Fruit fly (Drosophila melanogaster) whole organism, embryonic: Measurements from ENCODE around the gene CG7685.

ENCODE experiments used
- Atf6 ChIP-seq: fragments of 200-800 bp; sonication (Bioruptor generic); IDR thresholded peaks from 2 replicates; pipeline ENCODE4 v1.3.6; 2022; ENCODE audit warnings: missing biosample characterization, missing genetic modification characterization
- Bteb2 ChIP-seq: fragments of 200-800 bp; sonication (Bioruptor generic); optimal IDR thresholded peaks from 2 replicates; lab custom pipeline; 2016; ENCODE audit warnings: missing biosample characterization, missing genetic modification characterization
- C15 ChIP-seq: fragments of 200-800 bp; sonication (Bioruptor generic); IDR thresholded peaks from 3 replicates; pipeline ENCODE4 v1.3.6; 2022; ENCODE audit warnings: missing biosample characterization, missing genetic modification characterization
- CG10209 ChIP-seq: fragments of 200-800 bp; sonication (Bioruptor generic); optimal IDR thresholded peaks from 3 replicates; lab custom pipeline; 2017; ENCODE audit warnings: missing biosample characterization, mild to moderate bottlenecking, missing genetic modification characterization, missing genetic modification reagents
- CG10366 ChIP-seq: fragments of 200-800 bp; sonication (Bioruptor generic); IDR thresholded peaks from 2 replicates; pipeline ENCODE4 v1.3.6; 2022; ENCODE audit warnings: missing biosample characterization, missing genetic modification characterization
- CG10979 ChIP-seq: fragments of 200-800 bp; sonication (Bioruptor generic); optimal IDR thresholded peaks from 2 replicates; lab custom pipeline; 2018; ENCODE audit warnings: missing biosample characterization, mild to moderate bottlenecking, missing genetic modification characterization, moderate library complexity
- CG12299 ChIP-seq: fragments of 200-800 bp; sonication (Bioruptor generic); optimal IDR thresholded peaks from 2 replicates; lab custom pipeline; 2018; ENCODE audit warnings: missing biosample characterization, mild to moderate bottlenecking, missing genetic modification characterization
- CG12391 ChIP-seq: fragments of 200-800 bp; sonication (Bioruptor generic); optimal IDR thresholded peaks from 3 replicates; lab custom pipeline; 2018; ENCODE audit warnings: missing biosample characterization, mild to moderate bottlenecking, missing genetic modification characterization, moderate library complexity
- CG13287 ChIP-seq: fragments of 200-800 bp; sonication (Bioruptor generic); IDR thresholded peaks from 2 replicates; pipeline ENCODE4 v1.3.6; 2022; ENCODE audit warnings: missing biosample characterization, missing genetic modification characterization; ENCODE audit not compliant: partially characterized antibody
- CG17328 ChIP-seq: fragments of 200-800 bp; sonication (Bioruptor generic); IDR thresholded peaks from 2 replicates; pipeline ENCODE4 v1.3.6; 2022; ENCODE audit warnings: missing biosample characterization, missing genetic modification characterization
- CG30020 ChIP-seq: fragments of 200-800 bp; optimal IDR thresholded peaks from 2 replicates; lab custom pipeline; 2019; ENCODE audit warnings: missing biosample characterization, mild to moderate bottlenecking, missing genetic modification characterization, moderate library complexity
- CG4328 ChIP-seq: fragments of 200-800 bp; sonication (Bioruptor generic); optimal IDR thresholded peaks from 3 replicates; lab custom pipeline; 2017; ENCODE audit warnings: missing biosample characterization, missing genetic modification reagents, missing genetic modification characterization
- CG4617 ChIP-seq: fragments of 200-800 bp; sonication (Bioruptor generic); optimal IDR thresholded peaks from 3 replicates; lab custom pipeline; 2016; ENCODE audit warnings: missing biosample characterization, missing genetic modification characterization, borderline replicate concordance
- CG4730 ChIP-seq: fragments of 200-800 bp; sonication (Bioruptor generic); IDR thresholded peaks from 2 replicates; pipeline ENCODE4 v1.3.6; 2022; ENCODE audit warnings: missing biosample characterization, missing genetic modification characterization
- CG5953 ChIP-seq: fragments of 200-800 bp; sonication (Bioruptor generic); IDR thresholded peaks from 2 replicates; pipeline ENCODE4 v1.3.6; 2022; ENCODE audit warnings: missing biosample characterization, missing genetic modification characterization
- CG6272 ChIP-seq: fragments of 200-800 bp; sonication (Bioruptor generic); IDR thresholded peaks from 2 replicates; pipeline ENCODE4 v1.3.6; 2022; ENCODE audit warnings: missing biosample characterization, missing genetic modification characterization
- CG6654 ChIP-seq: fragments of 200-800 bp; sonication (Bioruptor generic); optimal IDR thresholded peaks from 2 replicates; lab custom pipeline; 2017; ENCODE audit warnings: missing biosample characterization, mild to moderate bottlenecking, missing genetic modification characterization
- Gug ChIP-seq: fragments of 200-800 bp; sonication (Bioruptor generic); IDR thresholded peaks from 4 replicates; pipeline ENCODE4 v1.3.6; 2022; ENCODE audit warnings: missing biosample characterization, missing genetic modification characterization
- H15 ChIP-seq: fragments of 200-800 bp; sonication (Bioruptor generic); IDR thresholded peaks from 3 replicates; pipeline ENCODE4 v1.3.6; 2022; ENCODE audit warnings: missing biosample characterization, missing genetic modification characterization
- Hr39 ChIP-seq: fragments of >200 bp; optimal IDR thresholded peaks from 2 replicates; lab custom pipeline; 2017
- Hr78 ChIP-seq, 2 experiments: fragments of 200-800 bp in 1 of 2; fragments of >200 bp in 1 of 2; sonication (Bioruptor generic) in 1 of 2; optimal IDR thresholded peaks; 2 replicates each; lab custom pipeline; 2017 to 2019; ENCODE audit warnings: missing biosample characterization in 2 of 2, missing genetic modification characterization in 2 of 2, mild to moderate bottlenecking in 1 of 2, moderate library complexity in 1 of 2
- Lpt ChIP-seq: fragments of >200 bp; optimal IDR thresholded peaks from 2 replicates; lab custom pipeline; 2018; ENCODE audit warnings: missing biosample characterization, missing genetic modification characterization
- Mad ChIP-seq: fragments of 200-800 bp; sonication (Bioruptor generic); optimal IDR thresholded peaks from 2 replicates; lab custom pipeline; 2016; ENCODE audit warnings: missing biosample characterization, missing genetic modification characterization
- Max ChIP-seq: fragments of 200-800 bp; sonication (Bioruptor generic); optimal IDR thresholded peaks from 2 replicates; lab custom pipeline; 2016; ENCODE audit warnings: missing biosample characterization, mild to moderate bottlenecking, missing genetic modification characterization
- Meics ChIP-seq: fragments of 200-800 bp; sonication (Bioruptor generic); optimal IDR thresholded peaks from 2 replicates; lab custom pipeline; 2017; ENCODE audit warnings: missing biosample characterization, mild to moderate bottlenecking, missing genetic modification characterization
- Oli ChIP-seq: fragments of 200-800 bp; sonication (Bioruptor generic); optimal IDR thresholded peaks from 2 replicates; lab custom pipeline; 2018; ENCODE audit warnings: missing biosample characterization, mild to moderate bottlenecking, missing genetic modification characterization, moderate library complexity
- Ptx1 ChIP-seq: fragments of 200-800 bp; sonication (Bioruptor generic); IDR thresholded peaks from 2 replicates; pipeline ENCODE4 v1.3.6; 2022; ENCODE audit warnings: missing biosample characterization, missing genetic modification characterization
- Rx ChIP-seq: fragments of 200-800 bp; sonication (Bioruptor generic); IDR thresholded peaks from 2 replicates; pipeline ENCODE4 v1.3.6; 2022; ENCODE audit warnings: missing biosample characterization, missing genetic modification characterization
- Taf1 ChIP-seq: fragments of 200-800 bp; sonication (Bioruptor generic); IDR thresholded peaks from 2 replicates; pipeline ENCODE4 v1.3.6; 2022; ENCODE audit warnings: missing biosample characterization, missing genetic modification characterization
- Tbp ChIP-seq: fragments of >200 bp; optimal IDR thresholded peaks from 2 replicates; lab custom pipeline; 2018; ENCODE audit warnings: missing biosample characterization, missing genetic modification characterization
- az2 ChIP-seq: fragments of 200-800 bp; sonication (Bioruptor generic); optimal IDR thresholded peaks from 3 replicates; lab custom pipeline; 2016; ENCODE audit warnings: missing biosample characterization, missing genetic modification characterization
- cato ChIP-seq: fragments of 200-800 bp; sonication (Bioruptor generic); optimal IDR thresholded peaks from 2 replicates; lab custom pipeline; 2016; ENCODE audit warnings: missing biosample characterization, missing genetic modification characterization, borderline replicate concordance
- caup ChIP-seq: fragments of 200-800 bp; sonication (Bioruptor generic); optimal IDR thresholded peaks from 3 replicates; lab custom pipeline; 2017; ENCODE audit warnings: missing biosample characterization, mild to moderate bottlenecking, missing genetic modification characterization, moderate library complexity; ENCODE audit not compliant: severe bottlenecking
- ci ChIP-seq: fragments of 200-800 bp; sonication (Bioruptor generic); IDR thresholded peaks from 3 replicates; pipeline ENCODE4 v1.3.6; 2022; ENCODE audit warnings: missing biosample characterization, missing genetic modification characterization
- dati ChIP-seq: fragments of 200-800 bp; sonication (Bioruptor generic); IDR thresholded peaks from 2 replicates; pipeline ENCODE4 v1.3.6; 2022; ENCODE audit warnings: missing biosample characterization, missing genetic modification characterization
- disco-r ChIP-seq: fragments of 200-800 bp; sonication (Bioruptor generic); optimal IDR thresholded peaks from 2 replicates; lab custom pipeline; 2016; ENCODE audit warnings: missing biosample characterization, missing genetic modification characterization
- dmrt11E ChIP-seq: fragments of 200-800 bp; sonication (Bioruptor generic); optimal IDR thresholded peaks from 3 replicates; lab custom pipeline; 2018; ENCODE audit warnings: missing biosample characterization, mild to moderate bottlenecking, missing genetic modification characterization, moderate library complexity
- hkb ChIP-seq, 2 experiments: fragments of 200-800 bp in 1 of 2; fragments of >200 bp in 1 of 2; sonication (Bioruptor generic) in 1 of 2; IDR thresholded peaks in 1 of 2; optimal IDR thresholded peaks in 1 of 2; 2 replicates each; pipeline versions ENCODE4 v1.3.6 to Lab custom; 2017 to 2022; ENCODE audit warnings: missing biosample characterization in 1 of 2, missing genetic modification characterization in 1 of 2
- lbe ChIP-seq: fragments of 200-800 bp; sonication (Bioruptor generic); optimal IDR thresholded peaks from 2 replicates; lab custom pipeline; 2016; ENCODE audit warnings: missing biosample characterization, mild to moderate bottlenecking, missing genetic modification characterization
- lola ChIP-seq, 3 experiments: fragments of >200 bp in 2 of 3; fragments of 200-800 bp in 1 of 3; sonication (Bioruptor generic) in 1 of 3; optimal IDR thresholded peaks; 2 replicates each; lab custom pipeline; 2017 to 2019; ENCODE audit warnings: missing biosample characterization in 3 of 3, missing genetic modification characterization in 3 of 3, mild to moderate bottlenecking in 1 of 3, moderate library complexity in 1 of 3
- mam ChIP-seq: fragments of 200-800 bp; sonication (Bioruptor generic); optimal IDR thresholded peaks from 3 replicates; lab custom pipeline; 2016; ENCODE audit warnings: missing biosample characterization, missing genetic modification characterization
- oc ChIP-seq: fragments of 200-800 bp; sonication (Bioruptor generic); optimal IDR thresholded peaks from 2 replicates; lab custom pipeline; 2018; ENCODE audit warnings: missing biosample characterization, mild to moderate bottlenecking, missing genetic modification characterization, moderate library complexity
- peb ChIP-seq: fragments of 200-800 bp; sonication (Bioruptor generic); IDR thresholded peaks from 2 replicates; pipeline ENCODE4 v1.3.6; 2022; ENCODE audit warnings: missing biosample characterization, missing genetic modification characterization
- ro ChIP-seq: fragments of 200-800 bp; sonication (Bioruptor generic); IDR thresholded peaks from 2 replicates; pipeline ENCODE4 v1.3.6; 2022; ENCODE audit warnings: missing biosample characterization, missing genetic modification characterization
- shn ChIP-seq: fragments of 200-800 bp; sonication (Bioruptor generic); optimal IDR thresholded peaks from 3 replicates; lab custom pipeline; 2016; ENCODE audit warnings: missing biosample characterization, missing genetic modification characterization
- sisA ChIP-seq: fragments of 200-800 bp; sonication (Bioruptor generic); IDR thresholded peaks from 2 replicates; pipeline ENCODE4 v1.3.6; 2022; ENCODE audit warnings: missing biosample characterization, missing genetic modification characterization
- sug ChIP-seq: fragments of 200-800 bp; optimal IDR thresholded peaks from 2 replicates; lab custom pipeline; 2019; ENCODE audit warnings: missing biosample characterization, mild to moderate bottlenecking, missing genetic modification characterization, moderate library complexity
- ttk ChIP-seq: fragments of 200-800 bp; sonication (Bioruptor generic); IDR thresholded peaks from 2 replicates; pipeline ENCODE4 v2.1.2; 2022; ENCODE audit warnings: missing biosample characterization, missing genetic modification characterization
- tup ChIP-seq: fragments of 200-800 bp; sonication (Bioruptor generic); optimal IDR thresholded peaks from 2 replicates; lab custom pipeline; 2016; ENCODE audit warnings: missing biosample characterization, mild to moderate bottlenecking, missing genetic modification characterization, moderate library complexity
- zen2 ChIP-seq: fragments of 200-800 bp; sonication (Bioruptor generic); IDR thresholded peaks from 3 replicates; pipeline ENCODE4 v1.3.6; 2022; ENCODE audit warnings: missing biosample characterization, missing genetic modification characterization; ENCODE audit not compliant: partially characterized antibody
- zfh2 ChIP-seq: fragments of 200-800 bp; sonication (Bioruptor generic); optimal IDR thresholded peaks from 2 replicates; lab custom pipeline; 2016; ENCODE audit warnings: missing biosample characterization, missing genetic modification characterization

Gene CG7685

dm6 chr3R:18393436-18393835, 11.3 kb upstream of the CG7685 start (continued):
- peak in 1 of 3 experiments; percentile 39 for TF ChIP-seq lola (GFP tag; optimal IDR thresholded peaks at IDR 0.05; lab: Kevin White, UChicago)
- TF ChIP-seq Hr39 (lab: Kevin White, UChicago) = no peak
- peak; percentile 3 for TF ChIP-seq tup (GFP tag; lab: Kevin White, UChicago)
- TF ChIP-seq Taf1 (GFP tag; lab: Robert Waterston, UW) = no peak
- no peak for TF ChIP-seq CG13287 (GFP tag; lab: Robert Waterston, UW)
- peak; percentile 32 for TF ChIP-seq sug
- TF ChIP-seq ttk (GFP tag; lab: Robert Waterston, UW) = no peak
- no peak for TF ChIP-seq CG6272 (GFP tag; lab: Robert Waterston, UW)
- no peak for TF ChIP-seq Max (GFP tag; lab: Kevin White, UChicago)
- TF ChIP-seq disco-r (GFP tag; lab: Kevin White, UChicago) = no peak
- no peak for TF ChIP-seq ro
- no peak for TF ChIP-seq CG5953
- TF ChIP-seq oc (tag; lab: Kevin White, UChicago) = no peak
- TF ChIP-seq H15 = 0 out of 3 replicates have a peak, but pooled peaks have one; percentile 37
- TF ChIP-seq CG12391 = no peak
- TF ChIP-seq caup = no peak
- no peak for TF ChIP-seq hkb (optimal IDR thresholded peaks at IDR 0.05; lab: Kevin White, UChicago)
- TF ChIP-seq hkb (GFP tag; IDR thresholded peaks at IDR 0.05; lab: Robert Waterston, UW) = peak; percentile 67; the same call in 1 of the 2 replicates
- TF ChIP-seq zfh2 (GFP tag; lab: Kevin White, UChicago) = no peak
- TF ChIP-seq Oli (tag; lab: Kevin White, UChicago) = peak; percentile 50
- TF ChIP-seq dati (GFP tag; lab: Robert Waterston, UW) = no peak
- no peak for TF ChIP-seq CG4328 (GFP tag; lab: Kevin White, UChicago)
- TF ChIP-seq CG12299 (tag; lab: Kevin White, UChicago) = peak; percentile 21
- TF ChIP-seq Tbp (GFP tag; lab: Kevin White, UChicago) = no peak
- no peak for TF ChIP-seq shn (GFP tag; lab: Kevin White, UChicago)
- no peak for TF ChIP-seq C15 (GFP tag; lab: Robert Waterston, UW)
- TF ChIP-seq CG4730 (GFP tag; lab: Robert Waterston, UW) = no peak
- peak; percentile 62 for TF ChIP-seq lbe (GFP tag; lab: Kevin White, UChicago)
- no peak for TF ChIP-seq CG30020 (tag; lab: Kevin White, UChicago)
- no peak for TF ChIP-seq sisA
- TF ChIP-seq Bteb2 (GFP tag; lab: Kevin White, UChicago) = no peak
- TF ChIP-seq Lpt = no peak
- TF ChIP-seq CG17328 (GFP tag; lab: Robert Waterston, UW) = peak; percentile 31; the same call in 1 of the 2 replicates
- TF ChIP-seq CG4617 (GFP tag; lab: Kevin White, UChicago) = no peak
- no peak for TF ChIP-seq mam (GFP tag; lab: Kevin White, UChicago)
- TF ChIP-seq zen2 = no peak
- no peak for TF ChIP-seq Mad
- no peak for TF ChIP-seq cato (GFP tag; lab: Kevin White, UChicago)
- peak; percentile 46 for TF ChIP-seq CG10979 (tag; lab: Kevin White, UChicago)
- peak; percentile 54 for TF ChIP-seq Meics (GFP tag; lab: Kevin White, UChicago)
- peak; percentile 39 for TF ChIP-seq dmrt11E (tag; lab: Kevin White, UChicago)
- TF ChIP-seq Hr78 (GFP tag; optimal IDR thresholded peaks at IDR 0.05; lab: Kevin White, UChicago) = no peak
- TF ChIP-seq Gug (GFP tag; lab: Robert Waterston, UW) = peak; percentile 26; the same call in 1 of the 4 replicates
- TF ChIP-seq CG10209 (GFP tag; lab: Kevin White, UChicago) = peak; percentile 40
- TF ChIP-seq Atf6 = peak; percentile 62; the same call in 1 of the 2 replicates
- TF ChIP-seq Rx (GFP tag; lab: Robert Waterston, UW) = no peak
- 0 out of 3 replicates have a peak, but pooled peaks have one; percentile 47 for TF ChIP-seq ci (GFP tag; lab: Robert Waterston, UW)
- no peak for TF ChIP-seq CG6654 (GFP tag; lab: Kevin White, UChicago)
- TF ChIP-seq peb (GFP tag; lab: Robert Waterston, UW) = no peak
- TF ChIP-seq az2 = peak; percentile 45
- peak; percentile 11; the same call in 1 of the 2 replicates for TF ChIP-seq CG10366 (GFP tag; lab: Robert Waterston, UW)
- TF ChIP-seq Ptx1 = peak; percentile 59
